Worm (Caenorhabditis elegans) whole organism, L4 larva: ENCODE measurements around the gene K06A9.2.

Experiments used
- D1046.2 ChIP-seq: fragments of 200-800 bp; sonication (Bioruptor generic); IDR thresholded peaks from 2 replicates; pipeline ENCODE4 v1.3.6; 2022; ENCODE audit warnings: missing genetic modification characterization, missing compliant biosample characterization
- F44E2.7 ChIP-seq: fragments of 200-800 bp; sonication (Bioruptor generic); IDR thresholded peaks from 2 replicates; pipeline ENCODE4 v2.1.2; 2022; ENCODE audit warnings: missing genetic modification characterization, missing compliant biosample characterization
- Y105C5A.15 ChIP-seq: fragments of 200-800 bp; sonication (Bioruptor generic); IDR thresholded peaks from 2 replicates; pipeline ENCODE4 v1.3.6; 2022; ENCODE audit warnings: missing genetic modification characterization, missing compliant biosample characterization
- Y5F2A.4 ChIP-seq: fragments of 200-800 bp; sonication (Bioruptor generic); optimal IDR thresholded peaks from 2 replicates; lab custom pipeline; 2018; ENCODE audit warnings: mild to moderate bottlenecking, missing genetic modification characterization, missing compliant biosample characterization
- Y75B8A.6 ChIP-seq: fragments of 200-800 bp; sonication (Bioruptor generic); IDR thresholded peaks from 2 replicates; pipeline ENCODE4 v1.3.6; 2022; ENCODE audit warnings: missing genetic modification reagents, missing genetic modification characterization, missing compliant biosample characterization
- ZK546.5 ChIP-seq, 2 experiments: sonication (generic microtip); optimal IDR thresholded peaks; 2 replicates each; lab custom pipeline; 2017; ENCODE audit warnings: missing biosample characterization in 2 of 2, missing genetic modification characterization in 2 of 2
- aha-1 ChIP-seq: fragments of 150-350 bp; peaks from one replicate; lab custom pipeline; 2014; ENCODE audit warnings: missing biosample characterization, missing genetic modification characterization
- attf-4 ChIP-seq: sonication (generic microtip); optimal IDR thresholded peaks from 3 replicates; lab custom pipeline; 2017; ENCODE audit warnings: missing biosample characterization, missing genetic modification characterization
- ceh-20 ChIP-seq: fragments of 200-800 bp; sonication (Bioruptor generic); IDR thresholded peaks from 2 replicates; pipeline ENCODE4 v1.3.6; 2022; ENCODE audit warnings: missing genetic modification reagents, missing genetic modification characterization, missing compliant biosample characterization
- ceh-28 ChIP-seq: fragments of 150-350 bp; optimal IDR thresholded peaks from 2 replicates; lab custom pipeline; 2014; ENCODE audit warnings: missing biosample characterization, missing genetic modification reagents, missing genetic modification characterization
- ceh-44 ChIP-seq: fragments of 200-800 bp; sonication (Bioruptor generic); IDR thresholded peaks from 2 replicates; pipeline ENCODE4 v1.3.6; 2022; ENCODE audit warnings: missing genetic modification reagents, missing genetic modification characterization, missing compliant biosample characterization
- ceh-82 ChIP-seq: sonication (generic microtip); optimal IDR thresholded peaks from 2 replicates; lab custom pipeline; 2017; ENCODE audit warnings: missing biosample characterization, missing genetic modification characterization
- daf-16 ChIP-seq, 3 experiments: sonication (generic microtip); optimal IDR thresholded peaks; 2 replicates each; lab custom pipeline; 2016 to 2017; ENCODE audit warnings: missing genetic modification characterization in 3 of 3, missing genetic modification reagents in 3 of 3, mild to moderate bottlenecking in 2 of 3, missing compliant biosample characterization in 2 of 3, missing biosample characterization in 1 of 3, moderate library complexity in 1 of 3
- daf-19 ChIP-seq: fragments of 200-800 bp; sonication (Bioruptor generic); conservative IDR thresholded peaks from 2 replicates; pipeline ENCODE4 v1.3.6; 2022; ENCODE audit warnings: missing genetic modification characterization, missing compliant biosample characterization
- dmd-8 ChIP-seq: fragments of 200-800 bp; sonication (Bioruptor generic); IDR thresholded peaks from 2 replicates; pipeline ENCODE4 v1.3.6; 2022; ENCODE audit warnings: missing genetic modification characterization, missing compliant biosample characterization
- dmd-9 ChIP-seq: fragments of 200-800 bp; sonication (Bioruptor generic); IDR thresholded peaks from 2 replicates; pipeline ENCODE4 v1.3.6; 2022; ENCODE audit warnings: missing genetic modification reagents, missing genetic modification characterization, missing compliant biosample characterization
- duxl-1 ChIP-seq: sonication (generic microtip); optimal IDR thresholded peaks from 2 replicates; lab custom pipeline; 2016; ENCODE audit warnings: mild to moderate bottlenecking, missing genetic modification characterization, moderate library complexity, missing compliant biosample characterization; ENCODE audit not compliant: poor library complexity
- dve-1 ChIP-seq: sonication (generic microtip); optimal IDR thresholded peaks from 2 replicates; lab custom pipeline; 2017; ENCODE audit warnings: antibody characterized with exemption, mild to moderate bottlenecking, missing genetic modification characterization, missing compliant biosample characterization; ENCODE audit not compliant: insufficient read depth
- fos-1 ChIP-seq: fragments of 150-350 bp; optimal IDR thresholded peaks from 2 replicates; lab custom pipeline; 2014; ENCODE audit warnings: missing biosample characterization, missing genetic modification characterization
- hlh-11 ChIP-seq: fragments of 200-800 bp; sonication (Bioruptor generic); optimal IDR thresholded peaks from 2 replicates; lab custom pipeline; 2018; ENCODE audit warnings: mild to moderate bottlenecking, missing genetic modification characterization, missing compliant biosample characterization
- hlh-30 ChIP-seq: sonication (generic microtip); optimal IDR thresholded peaks from 2 replicates; lab custom pipeline; 2017; ENCODE audit warnings: antibody characterized with exemption, mild to moderate bottlenecking, missing genetic modification characterization, missing compliant biosample characterization; ENCODE audit not compliant: insufficient read depth
- hmg-1.1 ChIP-seq: fragments of 200-800 bp; sonication (Bioruptor generic); IDR thresholded peaks from 2 replicates; pipeline ENCODE4 v1.3.6; 2022; ENCODE audit warnings: missing genetic modification reagents, missing genetic modification characterization, missing compliant biosample characterization
- lim-7 ChIP-seq: fragments of 200-800 bp; sonication (Bioruptor generic); IDR thresholded peaks from 2 replicates; pipeline ENCODE4 v1.3.6; 2022; ENCODE audit warnings: missing genetic modification characterization, missing compliant biosample characterization
- lin-38 ChIP-seq: fragments of 200-800 bp; sonication (Bioruptor generic); IDR thresholded peaks from 2 replicates; pipeline ENCODE4 v1.3.6; 2022; ENCODE audit warnings: missing genetic modification reagents, missing genetic modification characterization, missing compliant biosample characterization
- lsy-2 ChIP-seq, 2 experiments: fragments of 150-350 bp in 1 of 2; sonication (generic microtip) in 1 of 2; optimal IDR thresholded peaks; 2 replicates each; lab custom pipeline; 2014 to 2017; ENCODE audit warnings: missing biosample characterization in 2 of 2, missing genetic modification characterization in 2 of 2
- mdl-1 ChIP-seq, 2 experiments: fragments of 150-350 bp in 1 of 2; sonication (generic microtip) in 1 of 2; optimal IDR thresholded peaks; 2 replicates each; lab custom pipeline; 2014 to 2017; ENCODE audit warnings: missing biosample characterization in 2 of 2, missing genetic modification characterization in 2 of 2
- mdt-29 ChIP-seq: fragments of 200-800 bp; sonication (Bioruptor generic); IDR thresholded peaks from 2 replicates; pipeline ENCODE4 v1.3.6; 2022; ENCODE audit warnings: missing genetic modification reagents, missing genetic modification characterization, missing compliant biosample characterization
- mep-1 ChIP-seq: fragments of 150-350 bp; sonication (generic microtip); optimal IDR thresholded peaks from 3 replicates; lab custom pipeline; 2014; ENCODE audit warnings: missing biosample characterization, missing genetic modification characterization
- mxl-3 ChIP-seq: fragments of 200-800 bp; sonication (Bioruptor generic); optimal IDR thresholded peaks from 2 replicates; lab custom pipeline; 2018; ENCODE audit warnings: mild to moderate bottlenecking, missing genetic modification characterization, missing compliant biosample characterization
- nhr-10 ChIP-seq: fragments of 150-350 bp; optimal IDR thresholded peaks from 2 replicates; lab custom pipeline; 2014; ENCODE audit warnings: missing biosample characterization, missing genetic modification characterization
- nhr-102 ChIP-seq: sonication (generic microtip); optimal IDR thresholded peaks from 2 replicates; lab custom pipeline; 2016; ENCODE audit warnings: mild to moderate bottlenecking, missing genetic modification characterization, moderate library complexity, missing compliant biosample characterization
- nhr-25 ChIP-seq: sonication (generic microtip); optimal IDR thresholded peaks from 2 replicates; lab custom pipeline; 2017; ENCODE audit warnings: missing genetic modification characterization, mild to moderate bottlenecking, missing compliant biosample characterization, antibody characterized with exemption, moderate library complexity, borderline replicate concordance; ENCODE audit not compliant: insufficient read depth
- nhr-28 ChIP-seq: fragments of 150-350 bp; optimal IDR thresholded peaks from 2 replicates; lab custom pipeline; 2014; ENCODE audit warnings: missing biosample characterization, missing genetic modification characterization
- nhr-41 ChIP-seq: fragments of 200-800 bp; sonication (Bioruptor generic); IDR thresholded peaks from 2 replicates; pipeline ENCODE4 v1.3.6; 2022; ENCODE audit warnings: missing genetic modification reagents, missing genetic modification characterization, missing compliant biosample characterization
- nhr-48 ChIP-seq: sonication (generic microtip); optimal IDR thresholded peaks from 2 replicates; lab custom pipeline; 2016; ENCODE audit warnings: mild to moderate bottlenecking, missing genetic modification characterization, missing compliant biosample characterization
- nhr-76 ChIP-seq: fragments of 150-350 bp; optimal IDR thresholded peaks from 2 replicates; lab custom pipeline; 2014; ENCODE audit warnings: missing biosample characterization, missing genetic modification characterization
- nhr-77 ChIP-seq: fragments of 150-350 bp; optimal IDR thresholded peaks from 2 replicates; lab custom pipeline; 2014; ENCODE audit warnings: missing biosample characterization, missing genetic modification characterization
- php-3 ChIP-seq: fragments of 200-800 bp; sonication (Bioruptor generic); IDR thresholded peaks from 2 replicates; pipeline ENCODE4 v1.3.6; 2022; ENCODE audit warnings: missing genetic modification reagents, missing genetic modification characterization, missing compliant biosample characterization
- pqm-1 ChIP-seq: sonication (generic microtip); optimal IDR thresholded peaks from 2 replicates; lab custom pipeline; 2017; ENCODE audit warnings: missing biosample characterization, missing genetic modification characterization
- rbr-2 ChIP-seq: sonication (generic microtip); optimal IDR thresholded peaks from 2 replicates; lab custom pipeline; 2016; ENCODE audit warnings: missing genotype, missing genetic modification characterization, missing compliant biosample characterization
- set-16 ChIP-seq: fragments of 200-800 bp; sonication (Bioruptor generic); IDR thresholded peaks from 2 replicates; pipeline ENCODE4 v1.3.6; 2022; ENCODE audit warnings: missing genetic modification reagents, missing genetic modification characterization, missing compliant biosample characterization
- snpc-4 ChIP-seq: fragments of 150-350 bp; optimal IDR thresholded peaks from 2 replicates; lab custom pipeline; 2014; ENCODE audit warnings: missing biosample characterization, missing genetic modification characterization
- tag-97 ChIP-seq: fragments of 200-800 bp; sonication (Bioruptor generic); IDR thresholded peaks from 2 replicates; pipeline ENCODE4 v1.3.6; 2022; ENCODE audit warnings: missing genetic modification characterization, missing compliant biosample characterization
- unc-130 ChIP-seq: sonication (generic microtip); optimal IDR thresholded peaks from 2 replicates; lab custom pipeline; 2016; ENCODE audit warnings: missing genetic modification reagents, missing genetic modification characterization, missing compliant biosample characterization
- unc-39 ChIP-seq: sonication (generic microtip); optimal IDR thresholded peaks from 2 replicates; lab custom pipeline; 2017; ENCODE audit warnings: missing biosample characterization, missing genetic modification characterization
- unc-62 ChIP-seq, 3 experiments: fragments of 150-350 bp in 1 of 3; sonication (generic microtip); optimal IDR thresholded peaks in 2 of 3; peaks in 1 of 3; 1 replicate in 1 of 3; 2 replicates in 2 of 3; lab custom pipeline; 2014 to 2017; ENCODE audit warnings: missing biosample characterization in 3 of 3, missing genetic modification characterization in 3 of 3, missing genetic modification reagents in 3 of 3, missing genotype in 1 of 3
- zag-1 ChIP-seq: fragments of 150-350 bp; optimal IDR thresholded peaks from 2 replicates; lab custom pipeline; 2014; ENCODE audit warnings: missing biosample characterization, missing genetic modification characterization

K06A9.2 gene

ce11 chrX:1524559-1524958, 11.6 kb upstream of the K06A9.2 start (continued):
- TF ChIP-seq nhr-25 (tag; lab: Kevin White, UChicago) (no peak), ceh-20 (no peak), duxl-1 (no peak), lim-7 (no peak), Y105C5A.15 (GFP tag; lab: Robert Waterston, UW) (no peak), F44E2.7 (GFP tag; lab: Robert Waterston, UW) (no peak), daf-19 (no peak), pqm-1 (tag; lab: Kevin White, UChicago) (no peak), ceh-44 (GFP tag; lab: Robert Waterston, UW) (no peak), set-16 (GFP tag; lab: Robert Waterston, UW) (peak; percentile 53), dmd-8 (GFP tag; lab: Robert Waterston, UW) (no peak), lin-38 (GFP tag; lab: Robert Waterston, UW) (no peak), nhr-10 (no peak), nhr-41 (GFP tag; lab: Robert Waterston, UW) (no peak)

DNA sequence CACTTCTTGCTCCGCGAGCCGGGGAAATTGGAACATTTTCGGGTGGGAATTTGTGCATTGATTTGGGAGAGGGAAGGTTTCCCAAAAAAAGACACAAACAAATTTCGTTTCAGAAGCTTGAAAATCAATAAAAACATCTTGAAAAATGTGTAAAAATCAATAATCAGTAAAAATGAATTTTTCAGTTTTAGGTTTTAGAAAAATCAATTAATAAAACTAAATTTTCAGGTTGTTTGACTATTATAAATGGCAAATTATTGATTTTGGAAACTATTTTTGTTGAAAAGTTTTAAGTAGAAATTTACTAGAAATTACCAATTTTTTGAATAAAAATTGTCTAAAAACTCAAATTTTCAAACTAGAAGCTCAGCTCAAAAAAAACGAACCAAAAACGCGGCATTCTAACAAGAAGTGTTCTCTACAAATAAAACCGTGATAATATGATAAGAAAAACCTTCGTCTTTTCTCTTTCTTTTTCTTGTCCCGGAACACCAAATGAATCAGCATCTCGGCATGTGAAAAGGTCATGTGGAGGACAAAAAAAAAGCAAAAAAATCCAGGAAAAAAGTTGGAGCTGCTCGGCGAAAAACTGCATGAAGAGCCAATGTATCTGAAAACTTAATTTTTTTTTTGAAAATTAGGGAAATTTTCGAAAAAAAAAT, 10.5 kb upstream of the K06A9.2 start:
- peak in 1 of 2 experiments; percentile 86 for TF ChIP-seq unc-62 (GFP tag; optimal IDR thresholded peaks at IDR 0.05 in 1 of 2; lab: Kevin White, UChicago)
- TF ChIP-seq unc-62 (tag; optimal IDR thresholded peaks at IDR 0.05; lab: Kevin White, UChicago): no peak
- no peak for TF ChIP-seq aha-1 (tag; lab: Kevin White, UChicago)
- TF ChIP-seq snpc-4: no peak
- TF ChIP-seq Y75B8A.6 (GFP tag; lab: Robert Waterston, UW): no peak
- no peak for TF ChIP-seq D1046.2 (GFP tag; lab: Robert Waterston, UW)
- peak; percentile 48 for TF ChIP-seq ceh-28 (tag; lab: Kevin White, UChicago)
- no peak for TF ChIP-seq fos-1 (tag; lab: Kevin White, UChicago)
- TF ChIP-seq nhr-28 (tag; lab: Kevin White, UChicago): peak; percentile 51
- TF ChIP-seq pqm-1 (tag; lab: Kevin White, UChicago): peak; percentile 2
- no peak for TF ChIP-seq ZK546.5 (tag; optimal IDR thresholded peaks at IDR 0.05; lab: Kevin White, UChicago)
- TF ChIP-seq hlh-30 (tag; lab: Kevin White, UChicago): peak; percentile 78
- no peak for TF ChIP-seq set-16 (GFP tag; lab: Robert Waterston, UW)

DNA sequence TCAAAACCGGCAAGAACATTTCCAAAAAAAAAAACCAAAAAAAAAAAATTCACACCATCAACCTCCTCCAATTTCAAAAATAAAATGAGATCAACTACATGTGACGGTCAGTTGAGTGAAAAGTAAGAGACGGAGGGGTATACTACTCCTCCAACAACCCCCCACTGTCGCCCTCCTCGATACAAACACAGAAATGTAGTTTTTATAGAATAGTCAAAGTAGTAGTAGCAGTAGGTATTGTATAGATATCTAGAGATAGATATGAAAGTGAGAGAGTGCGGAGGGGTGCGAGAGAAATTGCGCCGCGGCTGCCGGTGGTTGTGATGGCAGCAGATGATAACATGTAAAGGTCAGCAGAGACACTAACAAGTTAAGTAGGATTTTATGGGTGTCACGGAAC, 8.8 kb upstream of the K06A9.2 start:
- TF ChIP-seq ceh-28 (tag; lab: Kevin White, UChicago) (no peak), php-3 (GFP tag; lab: Robert Waterston, UW) (0 out of 2 replicates have a peak, but pooled peaks have one; percentile 10), attf-4 (tag; lab: Kevin White, UChicago) (no peak), nhr-28 (tag; lab: Kevin White, UChicago) (peak; percentile 87), ceh-82 (tag; lab: Kevin White, UChicago) (no peak), Y5F2A.4 (no peak), mxl-3 (peak; percentile 6), zag-1 (tag; lab: Kevin White, UChicago) (no peak), unc-130 (GFP tag; lab: Kevin White, UChicago) (no peak), dve-1 (tag; lab: Kevin White, UChicago) (peak; percentile 79), mep-1 (peak; percentile 7), mdl-1 (tag; optimal IDR thresholded peaks at IDR 0.05; lab: Kevin White, UChicago) (peak in 1 of 2 experiments; percentile 35), pqm-1 (tag; lab: Kevin White, UChicago) (no peak), mdt-29 (GFP tag; lab: Robert Waterston, UW) (no peak), unc-39 (tag; lab: Kevin White, UChicago) (no peak), nhr-77 (tag; lab: Kevin White, UChicago) (peak; percentile 19), rbr-2 (tag; lab: Kevin White, UChicago) (no peak), nhr-76 (tag; lab: Kevin White, UChicago) (no peak), hmg-1.1 (GFP tag; lab: Robert Waterston, UW) (0 out of 2 replicates have a peak, but pooled peaks have one; percentile 22), lsy-2 (tag; optimal IDR thresholded peaks at IDR 0.05; lab: Kevin White, UChicago) (peak in 1 of 2 experiments; percentile 7), nhr-48 (tag; lab: Kevin White, UChicago) (no peak), tag-97 (GFP tag; lab: Robert Waterston, UW) (no peak), daf-16 (GFP tag; optimal IDR thresholded peaks at IDR 0.05; lab: Kevin White, UChicago) (no peak), daf-16 (tag; optimal IDR thresholded peaks at IDR 0.05; lab: Kevin White, UChicago) (peak; percentile 34), dmd-9 (GFP tag; lab: Robert Waterston, UW) (no peak), nhr-102 (tag; lab: Kevin White, UChicago) (no peak), hlh-11 (tag; lab: Kevin White, UChicago) (peak; percentile 39)
